Worm (Caenorhabditis elegans): ENCODE measurements around the gene Y54G11A.17.

- TF ChIP-seq attf-6 (GFP tag; IDR thresholded peaks at IDR 0.05), result no peak
- peak; percentile 73 for TF ChIP-seq lin-40 (tag; optimal IDR thresholded peaks at IDR 0.05)
- TF ChIP-seq dpff-1 (tag; optimal IDR thresholded peaks at IDR 0.05), result no peak
- no peak for TF ChIP-seq F37B4.10 (GFP tag; IDR thresholded peaks at IDR 0.05)
- TF ChIP-seq Y79H2A.3 (GFP tag; conservative IDR thresholded peaks at IDR 0.05), result no peak
- no peak for TF ChIP-seq F10E7.11 (tag; optimal IDR thresholded peaks at IDR 0.05)
- TF ChIP-seq athp-1 (tag; optimal IDR thresholded peaks at IDR 0.05), result peak; percentile 42
- no peak for TF ChIP-seq hlh-12 (tag; optimal IDR thresholded peaks at IDR 0.05)
- TF ChIP-seq ccch-3 (GFP tag; optimal IDR thresholded peaks at IDR 0.05), result no peak
- peak; percentile 81 for TF ChIP-seq B0019.2 (GFP tag; conservative IDR thresholded peaks at IDR 0.05)
- TF ChIP-seq ama-1 (optimal IDR thresholded peaks at IDR 0.05), result peak; percentile 37
- peak in 1 of 2 experiments; percentile 56 for TF ChIP-seq ama-1 (GFP tag; optimal IDR thresholded peaks at IDR 0.05)
- peak; percentile 82 for TF ChIP-seq ceh-27 (GFP tag; optimal IDR thresholded peaks at IDR 0.05)
These were observed at the start of gene Y54G11A.17, which contains the start of the genes lin-7 and elof-1 for ce11 chrII:14349356-14349923.
